Fruit fly (Drosophila melanogaster) Kc167 (cell line): ENCODE data around the gene CG9747.

ENCODE experiments used
- Myc ChIP-seq: fragments of >200 bp; optimal IDR thresholded peaks from 2 replicates; lab custom pipeline; 2017; ENCODE audit warnings: missing external identifiers
- Sin3A ChIP-seq: fragments of >200 bp; optimal IDR thresholded peaks from 2 replicates; lab custom pipeline; 2018; ENCODE audit warnings: missing external identifiers
- psq ChIP-seq: fragments of >200 bp; optimal IDR thresholded peaks from 2 replicates; lab custom pipeline; 2017; ENCODE audit warnings: missing external identifiers
- ttk ChIP-seq: sonication (Bioruptor generic); optimal IDR thresholded peaks from 2 replicates; lab custom pipeline; 2017; ENCODE audit warnings: missing external identifiers

DNA sequence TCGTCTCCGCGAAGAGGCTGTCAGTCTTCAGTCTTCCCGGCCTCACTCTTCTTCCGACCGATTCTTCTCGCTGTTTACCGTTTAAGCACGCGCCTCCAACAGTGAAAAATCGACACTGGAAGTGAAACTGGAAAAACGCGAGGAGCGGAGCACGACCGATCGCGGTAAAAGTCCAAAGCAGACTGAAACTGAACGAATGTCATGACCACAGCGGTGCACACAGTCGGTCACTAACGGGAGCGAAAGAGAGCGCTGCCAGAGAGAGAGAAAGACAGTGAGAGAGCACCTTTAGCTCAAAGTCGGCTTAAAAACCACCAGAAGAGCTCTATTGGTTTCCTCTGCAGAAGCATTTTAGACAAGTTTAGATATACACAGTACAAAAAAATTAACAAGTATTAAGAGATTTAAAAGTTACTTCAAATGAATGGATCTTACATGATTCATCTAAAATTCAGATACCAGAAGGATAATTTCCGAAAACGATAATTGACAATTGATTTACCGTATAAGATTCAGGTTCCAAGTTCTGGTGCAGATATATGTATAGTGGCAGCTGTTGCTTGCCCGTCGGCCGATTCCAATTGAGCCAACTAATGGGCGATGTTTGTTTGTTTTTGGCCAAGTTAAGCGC is 30.6 kb downstream of the CG9747 start, which contains the start of gene CG11498:
- no peak for TF ChIP-seq ttk
- TF ChIP-seq Sin3A (lab: Kevin White, UChicago), result no peak
- no peak for TF ChIP-seq Myc (lab: Kevin White, UChicago)
- no peak for TF ChIP-seq psq (lab: Kevin White, UChicago)
